Fruit fly (Drosophila melanogaster) S2 (cell line): Measurements from ENCODE around the gene Kaz-m1.

ENCODE experiments used
- CG8478 ChIP-seq: fragments of >200 bp; optimal IDR thresholded peaks from 2 replicates; lab custom pipeline; 2018
- CTCF ChIP-seq, 2 experiments: fragments of >200 bp; optimal IDR thresholded peaks; 2 replicates each; lab custom pipeline; 2018

DNA sequence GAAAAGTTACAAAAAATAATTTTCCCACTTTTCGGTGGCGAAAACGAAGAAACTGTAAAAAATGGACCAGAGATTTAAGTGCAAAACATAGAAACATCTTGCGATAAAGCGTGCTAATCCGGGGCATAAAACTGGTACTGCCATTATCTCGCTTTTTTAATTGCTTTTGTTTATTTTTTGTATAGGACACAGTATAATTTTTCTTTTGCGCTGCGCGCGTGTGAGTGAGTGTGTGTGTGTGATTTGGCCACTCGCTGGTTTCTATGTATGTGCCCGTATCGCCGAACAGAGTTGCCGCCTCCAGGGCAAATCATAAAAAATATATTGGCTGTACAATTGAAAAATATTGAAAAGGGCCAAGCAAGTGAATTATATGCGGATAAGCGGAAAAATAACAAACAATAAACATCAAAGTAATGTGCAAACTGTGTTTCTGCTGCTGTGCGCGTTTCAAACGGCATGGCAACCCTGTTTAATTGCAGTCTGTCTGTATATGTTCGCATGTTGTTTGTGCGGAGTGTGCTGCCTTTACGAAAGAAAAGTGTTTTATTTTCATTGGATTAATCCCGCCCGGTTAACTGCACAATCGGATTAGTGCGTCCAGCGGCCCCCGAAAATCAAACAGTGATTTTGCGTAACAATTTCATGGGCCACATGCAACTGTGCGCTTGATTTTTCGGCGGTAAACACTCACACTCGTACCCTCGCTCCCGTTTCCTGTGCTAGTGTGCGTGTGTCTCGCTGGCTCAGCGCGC is 27.8 kb downstream of the Kaz-m1 start:
- no peak for TF ChIP-seq CTCF (optimal IDR thresholded peaks at IDR 0.05; lab: Kevin White, UChicago)
- TF ChIP-seq CG8478 = no peak
